Fruit fly (Drosophila melanogaster): Measurements from ENCODE around the gene CG1236.

The CG1236 gene

DNA sequence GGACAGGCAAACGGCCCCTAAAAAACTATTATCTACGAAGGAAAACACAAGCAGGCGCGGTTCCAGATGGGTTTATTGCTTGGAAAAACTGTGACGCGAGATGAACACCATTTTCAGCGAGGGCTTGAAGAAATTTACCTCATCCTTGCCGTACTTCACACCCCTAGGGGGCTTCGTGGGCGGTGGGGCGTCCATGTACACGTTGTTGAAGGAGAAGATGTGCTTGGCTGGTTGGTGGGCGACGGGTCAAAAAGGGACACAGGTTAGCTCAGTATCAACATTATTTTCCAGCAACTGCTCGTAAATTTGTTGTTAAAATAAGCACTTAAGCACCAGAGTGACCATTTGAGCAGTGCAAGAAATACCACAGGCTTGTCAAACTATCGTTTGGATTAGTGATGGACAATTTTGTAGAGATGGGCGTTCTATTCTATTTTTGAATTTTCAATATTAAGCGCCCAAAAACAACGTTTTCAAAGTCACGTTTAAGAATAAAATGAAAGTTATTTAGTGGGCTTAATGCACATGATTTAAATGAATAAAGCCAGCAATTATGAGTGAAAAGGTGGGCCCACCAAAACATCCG, 22.2 kb downstream of the CG1236 start, which contains the start of gene Sec8 (continued):
- TF ChIP-seq Dfd (GFP tag; optimal IDR thresholded peaks at IDR 0.05) (no peak), CG10147 (GFP tag; optimal IDR thresholded peaks at IDR 0.05) (no peak), so (GFP tag; IDR thresholded peaks at IDR 0.05) (no peak), toy (GFP tag; IDR thresholded peaks at IDR 0.05) (no peak), onecut (GFP tag; IDR thresholded peaks at IDR 0.05) (no peak), gsb (GFP tag; IDR thresholded peaks at IDR 0.05) (no peak), mld (GFP tag; IDR thresholded peaks at IDR 0.05; ENCODE audit: partially characterized antibody) (peak; percentile 77), Stat92E (GFP tag; optimal IDR thresholded peaks at IDR 0.05) (peak in 1 of 3 experiments; percentile 15), crc (GFP tag; optimal IDR thresholded peaks at IDR 0.05) (peak; percentile 13), sisA (GFP tag; IDR thresholded peaks at IDR 0.05) (no peak), HLH3B (GFP tag; IDR thresholded peaks at IDR 0.05) (no peak), kni (GFP tag; optimal IDR thresholded peaks at IDR 0.05) (no peak), row (GFP tag; IDR thresholded peaks at IDR 0.05) (peak; percentile 77), CG10321 (GFP tag; IDR thresholded peaks at IDR 0.05) (no peak), Myb (GFP tag; optimal IDR thresholded peaks at IDR 0.05) (peak; percentile 81), stwl (tag; optimal IDR thresholded peaks at IDR 0.05) (peak; percentile 71), CG15073 (GFP tag; optimal IDR thresholded peaks at IDR 0.05) (no peak), dpn (GFP tag; optimal IDR thresholded peaks at IDR 0.05) (peak; percentile 42 to 52), CG7928 (GFP tag; optimal IDR thresholded peaks at IDR 0.05) (no peak), PHDP (tag; optimal IDR thresholded peaks at IDR 0.05) (no peak), Mad (GFP tag; optimal IDR thresholded peaks at IDR 0.05) (no peak), eve (GFP tag; optimal IDR thresholded peaks at IDR 0.05) (no peak), D (optimal IDR thresholded peaks at IDR 0.05) (no peak), D (GFP tag; optimal IDR thresholded peaks at IDR 0.05) (no peak), CG2116 (GFP tag; optimal IDR thresholded peaks at IDR 0.05) (peak; percentile 52), CG6175 (GFP tag; IDR thresholded peaks at IDR 0.05) (0 out of 3 replicates have a peak, but pooled peaks have one; percentile 48), CG11456 (GFP tag; IDR thresholded peaks at IDR 0.05) (peak; percentile 56; the same call in 1 of the 3 replicates), CG8765 (GFP tag; IDR thresholded peaks at IDR 0.05) (no peak), CG15011 (GFP tag; optimal IDR thresholded peaks at IDR 0.05) (no peak), CG12236 (GFP tag; optimal IDR thresholded peaks at IDR 0.05) (no peak), crp (GFP tag; optimal IDR thresholded peaks at IDR 0.05) (no peak), CG17359 (tag; optimal IDR thresholded peaks at IDR 0.05) (no peak), CG6791 (GFP tag; IDR thresholded peaks at IDR 0.05; ENCODE audit: partially characterized antibody) (peak; percentile 91), CG31224 (GFP tag; IDR thresholded peaks at IDR 0.05) (no peak), tio (GFP tag; optimal IDR thresholded peaks at IDR 0.05) (no peak), hkb (optimal IDR thresholded peaks at IDR 0.05) (no peak), hkb (GFP tag; IDR thresholded peaks at IDR 0.05) (no peak), Hmr (GFP tag; optimal IDR thresholded peaks at IDR 0.05) (no peak), aop (GFP tag; IDR thresholded peaks at IDR 0.05) (no peak), hth (optimal IDR thresholded peaks at IDR 0.05) (no peak), CG3281 (GFP tag; optimal IDR thresholded peaks at IDR 0.05) (no peak), CG10959 (GFP tag; IDR thresholded peaks at IDR 0.05) (no peak), amos (GFP tag; IDR thresholded peaks at IDR 0.05; ENCODE audit: partially characterized antibody) (peak; percentile 93), sd (tag; optimal IDR thresholded peaks at IDR 0.05) (no peak), lmd (GFP tag; IDR thresholded peaks at IDR 0.05) (peak; percentile 36; the same call in 1 of the 2 replicates), CG31441 (GFP tag; IDR thresholded peaks at IDR 0.05) (no peak), CG9727 (GFP tag; optimal IDR thresholded peaks at IDR 0.05) (no peak), CG8089 (GFP tag; optimal IDR thresholded peaks at IDR 0.05) (no peak), CG17186 (GFP tag; optimal IDR thresholded peaks at IDR 0.05) (peak; percentile 33), cad (GFP tag; optimal IDR thresholded peaks at IDR 0.05) (no peak), HmgZ (tag; optimal IDR thresholded peaks at IDR 0.05) (peak; percentile 59), CG2120 (GFP tag; optimal IDR thresholded peaks at IDR 0.05) (peak; percentile 68)

All from whole organism, embryonic.